Fruit fly (Drosophila melanogaster) whole organism, embryonic: Measurements from ENCODE around the gene mRpL12.
A peak's percentile ranks its signal among the peaks of the same experiment; 100 is the strongest.

Experiments
- Asciz ChIP-seq: fragments of 200-800 bp; sonication (Bioruptor generic); optimal IDR thresholded peaks from 2 replicates; lab custom pipeline; 2017; ENCODE audit warnings: missing biosample characterization, mild to moderate bottlenecking, missing genetic modification characterization, missing genetic modification reagents
- B-H1 ChIP-seq: fragments of 200-800 bp; sonication (Bioruptor generic); IDR thresholded peaks from 3 replicates; pipeline ENCODE4 v1.3.6; 2022; ENCODE audit warnings: missing biosample characterization, missing genetic modification characterization
- B-H2 ChIP-seq: fragments of 200-800 bp; sonication (Bioruptor generic); optimal IDR thresholded peaks from 2 replicates; lab custom pipeline; 2018; ENCODE audit warnings: missing biosample characterization, mild to moderate bottlenecking, missing genetic modification characterization
- CG11504 ChIP-seq: fragments of 200-800 bp; sonication (Bioruptor generic); optimal IDR thresholded peaks from 3 replicates; lab custom pipeline; 2019; ENCODE audit warnings: missing biosample characterization, mild to moderate bottlenecking, missing genetic modification characterization, moderate library complexity
- CG13624 ChIP-seq: fragments of 200-800 bp; sonication (Bioruptor generic); optimal IDR thresholded peaks from 2 replicates; lab custom pipeline; 2016; ENCODE audit warnings: missing biosample characterization, missing genetic modification characterization
- CG15011 ChIP-seq: fragments of 200-800 bp; sonication (Bioruptor generic); optimal IDR thresholded peaks from 3 replicates; lab custom pipeline; 2018; ENCODE audit warnings: missing biosample characterization, mild to moderate bottlenecking, missing genetic modification characterization
- CG15073 ChIP-seq: fragments of 200-800 bp; sonication (Bioruptor generic); optimal IDR thresholded peaks from 2 replicates; lab custom pipeline; 2016; ENCODE audit warnings: missing biosample characterization, missing genetic modification characterization
- CG15269 ChIP-seq: fragments of 200-800 bp; sonication (Bioruptor generic); optimal IDR thresholded peaks from 2 replicates; lab custom pipeline; 2018; ENCODE audit warnings: missing biosample characterization, mild to moderate bottlenecking, missing genetic modification characterization, moderate library complexity
- CG1602 ChIP-seq: fragments of 200-800 bp; sonication (Bioruptor generic); optimal IDR thresholded peaks from 3 replicates; lab custom pipeline; 2016; ENCODE audit warnings: missing biosample characterization, missing genetic modification characterization
- CG17912 ChIP-seq: fragments of 200-800 bp; sonication (Bioruptor generic); optimal IDR thresholded peaks from 2 replicates; lab custom pipeline; 2018; ENCODE audit warnings: missing biosample characterization, mild to moderate bottlenecking, missing genetic modification characterization
- CG18599 ChIP-seq: fragments of 200-800 bp; sonication (Bioruptor generic); optimal IDR thresholded peaks from 3 replicates; lab custom pipeline; 2017; ENCODE audit warnings: missing biosample characterization, missing genetic modification characterization, mild to moderate bottlenecking, moderate library complexity, missing genetic modification reagents
- CG34376 ChIP-seq: fragments of 200-800 bp; sonication (Bioruptor generic); optimal IDR thresholded peaks from 2 replicates; lab custom pipeline; 2018; ENCODE audit warnings: missing biosample characterization, mild to moderate bottlenecking, missing genetic modification characterization
- CG3995 ChIP-seq: fragments of 200-800 bp; sonication (Bioruptor generic); optimal IDR thresholded peaks from 3 replicates; lab custom pipeline; 2016; ENCODE audit warnings: missing biosample characterization, missing genetic modification characterization
- CG4730 ChIP-seq: fragments of 200-800 bp; sonication (Bioruptor generic); IDR thresholded peaks from 2 replicates; pipeline ENCODE4 v1.3.6; 2022; ENCODE audit warnings: missing biosample characterization, missing genetic modification characterization
- CG5180 ChIP-seq: fragments of 200-800 bp; sonication (Bioruptor generic); optimal IDR thresholded peaks from 3 replicates; lab custom pipeline; 2017; ENCODE audit warnings: missing biosample characterization, missing genetic modification characterization, mild to moderate bottlenecking, moderate library complexity, missing genetic modification reagents
- CG9727 ChIP-seq: fragments of 200-800 bp; sonication (Bioruptor generic); optimal IDR thresholded peaks from 3 replicates; lab custom pipeline; 2017; ENCODE audit warnings: missing biosample characterization, mild to moderate bottlenecking, missing genetic modification characterization
- CkIIα-i1 ChIP-seq: fragments of 200-800 bp; sonication (Bioruptor generic); IDR thresholded peaks from 2 replicates; pipeline ENCODE4 v1.3.6; 2022; ENCODE audit warnings: missing biosample characterization, missing genetic modification characterization
- E2f1 ChIP-seq: fragments of 200-800 bp; sonication (Bioruptor generic); IDR thresholded peaks from 2 replicates; pipeline ENCODE4 v1.3.6; 2022; ENCODE audit warnings: missing biosample characterization, missing genetic modification characterization
- HLH3B ChIP-seq: fragments of 200-800 bp; sonication (Bioruptor generic); IDR thresholded peaks from 2 replicates; pipeline ENCODE4 v1.3.6; 2022; ENCODE audit warnings: missing biosample characterization, missing genetic modification characterization
- Hmr ChIP-seq: fragments of 200-800 bp; sonication (Bioruptor generic); optimal IDR thresholded peaks from 3 replicates; lab custom pipeline; 2017; ENCODE audit warnings: mild to moderate bottlenecking, missing biosample characterization, missing genetic modification reagents, missing genetic modification characterization
- Lim3 ChIP-seq: fragments of 200-800 bp; sonication (Bioruptor generic); IDR thresholded peaks from 2 replicates; pipeline ENCODE4 v1.3.6; 2022; ENCODE audit warnings: missing biosample characterization, missing genetic modification characterization
- MBD-R2 ChIP-seq: fragments of 200-800 bp; sonication (Bioruptor generic); IDR thresholded peaks from 2 replicates; pipeline ENCODE4 v1.3.6; 2022; ENCODE audit warnings: missing biosample characterization, missing genetic modification characterization
- Oaz ChIP-seq: fragments of 200-800 bp; sonication (Bioruptor generic); IDR thresholded peaks from 2 replicates; pipeline ENCODE4 v1.3.6; 2022; ENCODE audit warnings: missing biosample characterization, missing genetic modification characterization
- Ptx1 ChIP-seq: fragments of 200-800 bp; sonication (Bioruptor generic); IDR thresholded peaks from 2 replicates; pipeline ENCODE4 v1.3.6; 2022; ENCODE audit warnings: missing biosample characterization, missing genetic modification characterization
- TFAM ChIP-seq: fragments of 200-800 bp; sonication (Bioruptor generic); optimal IDR thresholded peaks from 2 replicates; lab custom pipeline; 2017; ENCODE audit warnings: missing biosample characterization, missing genetic modification characterization, inconsistent platforms
- amos ChIP-seq: fragments of 200-800 bp; sonication (Bioruptor generic); IDR thresholded peaks from 2 replicates; pipeline ENCODE4 v1.3.6; 2022; ENCODE audit warnings: missing biosample characterization, missing genetic modification characterization; ENCODE audit not compliant: partially characterized antibody
- esg ChIP-seq: fragments of 200-800 bp; sonication (Bioruptor generic); conservative IDR thresholded peaks from 2 replicates; pipeline ENCODE4 v1.3.6; 2022; ENCODE audit warnings: missing biosample characterization, missing genetic modification characterization
- fd64A ChIP-seq: fragments of 200-800 bp; sonication (Bioruptor generic); optimal IDR thresholded peaks from 3 replicates; lab custom pipeline; 2018; ENCODE audit warnings: missing biosample characterization, mild to moderate bottlenecking, missing genetic modification characterization
- fd96Cb ChIP-seq: fragments of 200-800 bp; sonication (Bioruptor generic); optimal IDR thresholded peaks from 2 replicates; lab custom pipeline; 2018; ENCODE audit warnings: missing biosample characterization, mild to moderate bottlenecking, missing genetic modification characterization, moderate library complexity
- fu2 ChIP-seq: fragments of 200-800 bp; sonication (Bioruptor generic); optimal IDR thresholded peaks from 2 replicates; lab custom pipeline; 2016; ENCODE audit warnings: missing biosample characterization, missing genetic modification characterization
- ham ChIP-seq: fragments of 200-800 bp; sonication (Bioruptor generic); IDR thresholded peaks from 2 replicates; pipeline ENCODE4 v1.3.6; 2022; ENCODE audit warnings: missing biosample characterization, missing genetic modification characterization
- ken ChIP-seq: fragments of 200-800 bp; sonication (Bioruptor generic); IDR thresholded peaks from 3 replicates; pipeline ENCODE4 v1.3.6; 2022; ENCODE audit warnings: missing biosample characterization, missing genetic modification characterization
- lab ChIP-seq: fragments of 200-800 bp; sonication (Bioruptor generic); optimal IDR thresholded peaks from 3 replicates; lab custom pipeline; 2017; ENCODE audit warnings: missing biosample characterization, missing genetic modification characterization, mild to moderate bottlenecking, moderate library complexity, missing genetic modification reagents
- lbe ChIP-seq: fragments of 200-800 bp; sonication (Bioruptor generic); optimal IDR thresholded peaks from 2 replicates; lab custom pipeline; 2016; ENCODE audit warnings: missing biosample characterization, mild to moderate bottlenecking, missing genetic modification characterization
- lmd ChIP-seq: fragments of 200-800 bp; sonication (Bioruptor generic); IDR thresholded peaks from 2 replicates; pipeline ENCODE4 v1.3.6; 2022; ENCODE audit warnings: missing biosample characterization, missing genetic modification characterization
- lov ChIP-seq, 2 experiments: fragments of 200-800 bp in 1 of 2; fragments of >200 bp in 1 of 2; sonication (Bioruptor generic) in 1 of 2; IDR thresholded peaks in 1 of 2; optimal IDR thresholded peaks in 1 of 2; 2 replicates in 1 of 2; 3 replicates in 1 of 2; pipeline versions ENCODE4 v1.3.6 to Lab custom; 2017 to 2022; ENCODE audit warnings: missing biosample characterization in 1 of 2, missing genetic modification characterization in 1 of 2
- mam ChIP-seq: fragments of 200-800 bp; sonication (Bioruptor generic); optimal IDR thresholded peaks from 3 replicates; lab custom pipeline; 2016; ENCODE audit warnings: missing biosample characterization, missing genetic modification characterization
- nerfin-1 ChIP-seq: fragments of 200-800 bp; sonication (Bioruptor generic); optimal IDR thresholded peaks from 3 replicates; lab custom pipeline; 2019; ENCODE audit warnings: missing biosample characterization, mild to moderate bottlenecking, missing genetic modification characterization, moderate library complexity
- onecut ChIP-seq: fragments of 200-800 bp; sonication (Bioruptor generic); IDR thresholded peaks from 2 replicates; pipeline ENCODE4 v1.3.6; 2022; ENCODE audit warnings: missing biosample characterization, missing genetic modification characterization
- pb ChIP-seq: fragments of 200-800 bp; sonication (Bioruptor generic); optimal IDR thresholded peaks from 3 replicates; lab custom pipeline; 2016; ENCODE audit warnings: missing biosample characterization, missing genetic modification characterization
- repo ChIP-seq: fragments of 200-800 bp; sonication (Bioruptor generic); optimal IDR thresholded peaks from 2 replicates; lab custom pipeline; 2016; ENCODE audit warnings: missing biosample characterization, missing genetic modification characterization
- rib ChIP-seq: fragments of 200-800 bp; sonication (Bioruptor generic); IDR thresholded peaks from 2 replicates; pipeline ENCODE4 v1.3.6; 2022; ENCODE audit warnings: missing biosample characterization, missing genetic modification characterization
- ro ChIP-seq: fragments of 200-800 bp; sonication (Bioruptor generic); IDR thresholded peaks from 2 replicates; pipeline ENCODE4 v1.3.6; 2022; ENCODE audit warnings: missing biosample characterization, missing genetic modification characterization
- salm ChIP-seq: fragments of 200-800 bp; sonication (Bioruptor generic); optimal IDR thresholded peaks from 2 replicates; lab custom pipeline; 2018; ENCODE audit warnings: missing biosample characterization, mild to moderate bottlenecking, missing genetic modification characterization
- sc ChIP-seq, 3 experiments: fragments of >200 bp in 2 of 3; fragments of 200-800 bp in 1 of 3; sonication (Bioruptor generic) in 1 of 3; optimal IDR thresholded peaks; 2 replicates in 2 of 3; 3 replicates in 1 of 3; lab custom pipeline; 2017; ENCODE audit warnings: mild to moderate bottlenecking in 1 of 3, missing biosample characterization in 1 of 3, missing genetic modification characterization in 1 of 3, missing genetic modification reagents in 1 of 3
- scrt ChIP-seq: fragments of 200-800 bp; sonication (Bioruptor generic); optimal IDR thresholded peaks from 2 replicates; lab custom pipeline; 2018; ENCODE audit warnings: missing biosample characterization, mild to moderate bottlenecking, missing genetic modification characterization, moderate library complexity
- wek ChIP-seq: fragments of 200-800 bp; sonication (Bioruptor generic); optimal IDR thresholded peaks from 3 replicates; lab custom pipeline; 2018; ENCODE audit warnings: missing biosample characterization, mild to moderate bottlenecking, missing genetic modification characterization, moderate library complexity
- zen2 ChIP-seq: fragments of 200-800 bp; sonication (Bioruptor generic); IDR thresholded peaks from 3 replicates; pipeline ENCODE4 v1.3.6; 2022; ENCODE audit warnings: missing biosample characterization, missing genetic modification characterization; ENCODE audit not compliant: partially characterized antibody
- zfh2 ChIP-seq: fragments of 200-800 bp; sonication (Bioruptor generic); optimal IDR thresholded peaks from 2 replicates; lab custom pipeline; 2016; ENCODE audit warnings: missing biosample characterization, missing genetic modification characterization

mRpL12 gene

dm6 chr3L:8920710-8921109, 35.9 kb upstream of the mRpL12 start (continued):
- TF ChIP-seq ham, result no peak
- TF ChIP-seq E2f1 (GFP tag; lab: Robert Waterston, UW), result peak; percentile 35; the same call in 1 of the 2 replicates
- no peak for TF ChIP-seq CkIIα-i1 (GFP tag; lab: Robert Waterston, UW)
- TF ChIP-seq CG1602 (GFP tag; lab: Kevin White, UChicago), result peak; percentile 37
- TF ChIP-seq Ptx1 (GFP tag; lab: Robert Waterston, UW), result peak; percentile 76
- peak; percentile 45 for TF ChIP-seq pb (GFP tag; lab: Kevin White, UChicago)
- TF ChIP-seq ro (GFP tag; lab: Robert Waterston, UW), result 0 out of 2 replicates have a peak, but pooled peaks have one; percentile 23
- TF ChIP-seq lab (GFP tag; lab: Kevin White, UChicago), result peak; percentile 80
- TF ChIP-seq TFAM (GFP tag; lab: Kevin White, UChicago), result no peak
- TF ChIP-seq rib (GFP tag; lab: Robert Waterston, UW), result no peak
- TF ChIP-seq lov (optimal IDR thresholded peaks at IDR 0.05; lab: Kevin White, UChicago), result no peak
- TF ChIP-seq lov (GFP tag; IDR thresholded peaks at IDR 0.05; lab: Robert Waterston, UW), result 0 out of 3 replicates have a peak, but pooled peaks have one; percentile 50
- no peak for TF ChIP-seq CG17912 (GFP tag; lab: Kevin White, UChicago)
- TF ChIP-seq ken (GFP tag; lab: Robert Waterston, UW), result peak; percentile 55; the same call in 1 of the 3 replicates
- TF ChIP-seq fu2 (GFP tag; lab: Kevin White, UChicago), result peak; percentile 7
- peak; percentile 35 for TF ChIP-seq nerfin-1 (tag; lab: Kevin White, UChicago)
- peak; percentile 36 for TF ChIP-seq CG15011
- TF ChIP-seq onecut (GFP tag; lab: Robert Waterston, UW), result peak; percentile 53
- TF ChIP-seq scrt (GFP tag; lab: Kevin White, UChicago), result peak; percentile 52
- TF ChIP-seq CG4730 (GFP tag; lab: Robert Waterston, UW), result peak; percentile 55; the same call in 1 of the 2 replicates
- peak; percentile 38 for TF ChIP-seq zfh2 (GFP tag; lab: Kevin White, UChicago)
- peak; percentile 81 for TF ChIP-seq CG18599 (GFP tag; lab: Kevin White, UChicago)
- peak; percentile 14 for TF ChIP-seq CG9727 (GFP tag; lab: Kevin White, UChicago)
- no peak for TF ChIP-seq sc (optimal IDR thresholded peaks at IDR 0.05; lab: Kevin White, UChicago)
- TF ChIP-seq sc (GFP tag; optimal IDR thresholded peaks at IDR 0.05; lab: Kevin White, UChicago), result peak; percentile 15
- no peak for TF ChIP-seq repo (GFP tag; lab: Kevin White, UChicago)
- TF ChIP-seq zen2 (GFP tag; lab: Robert Waterston, UW), result no peak
- peak; percentile 60 for TF ChIP-seq fd96Cb (tag; lab: Kevin White, UChicago)
- TF ChIP-seq Lim3 (GFP tag; lab: Robert Waterston, UW), result no peak
- TF ChIP-seq esg (GFP tag; lab: Robert Waterston, UW), result peak; percentile 68
- no peak for TF ChIP-seq amos (GFP tag; lab: Robert Waterston, UW)
- TF ChIP-seq CG5180 (GFP tag; lab: Kevin White, UChicago), result peak; percentile 58
- TF ChIP-seq Oaz (GFP tag; lab: Robert Waterston, UW), result no peak
- no peak for TF ChIP-seq CG15073 (GFP tag; lab: Kevin White, UChicago)
- no peak for TF ChIP-seq lbe (GFP tag; lab: Kevin White, UChicago)
- TF ChIP-seq MBD-R2 (GFP tag; lab: Robert Waterston, UW), result peak; percentile 36; the same call in 1 of the 2 replicates
- peak; percentile 85 for TF ChIP-seq CG11504 (tag; lab: Kevin White, UChicago)
- peak; percentile 69; the same call in 1 of the 2 replicates for TF ChIP-seq HLH3B (GFP tag; lab: Robert Waterston, UW)
- peak; percentile 57 for TF ChIP-seq salm (tag; lab: Kevin White, UChicago)
- peak; percentile 12 for TF ChIP-seq CG3995
- TF ChIP-seq mam (GFP tag; lab: Kevin White, UChicago), result peak; percentile 51
- TF ChIP-seq lmd (GFP tag; lab: Robert Waterston, UW), result peak; percentile 71
- TF ChIP-seq CG13624 (GFP tag; lab: Kevin White, UChicago), result no peak
- TF ChIP-seq Hmr (GFP tag; lab: Kevin White, UChicago), result peak; percentile 49
- peak; percentile 1 for TF ChIP-seq fd64A (GFP tag; lab: Kevin White, UChicago)
- peak; percentile 60; the same call in 2 of the 3 replicates for TF ChIP-seq B-H1 (GFP tag; lab: Robert Waterston, UW)
- no peak for TF ChIP-seq B-H2 (GFP tag; lab: Kevin White, UChicago)
- no peak for TF ChIP-seq CG34376 (GFP tag; lab: Kevin White, UChicago)
- TF ChIP-seq CG15269 (tag; lab: Kevin White, UChicago), result peak; percentile 78
- no peak for TF ChIP-seq wek (GFP tag; lab: Kevin White, UChicago)
- TF ChIP-seq Asciz (GFP tag; lab: Kevin White, UChicago), result peak; percentile 59
